Worm (Caenorhabditis elegans): ENCODE results near the gene gldi-7.

DNA sequence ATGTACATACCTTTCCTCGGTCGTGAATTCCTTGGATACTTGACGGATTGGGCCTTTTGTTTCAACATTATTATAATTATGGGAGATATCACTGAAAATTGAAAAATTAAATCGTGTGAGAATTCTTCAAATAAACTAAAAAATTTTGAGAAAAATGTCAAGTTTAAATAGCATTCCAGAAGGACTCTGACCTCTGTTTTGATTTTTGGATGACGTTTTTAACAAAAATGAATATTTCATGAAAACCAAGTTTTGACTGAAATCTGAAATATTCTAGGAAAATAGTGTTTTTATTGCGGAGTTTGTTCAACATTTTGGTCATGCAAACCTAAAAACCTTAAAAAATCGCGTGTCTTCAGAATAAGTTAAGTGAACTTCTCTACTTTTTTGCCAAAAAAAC is 25.1 kb upstream of the gldi-7 start, which contains the start of gene glb-27:
- TF ChIP-seq gmeb-2 (tag; optimal IDR thresholded peaks at IDR 0.05) (no peak), unc-3 (GFP tag; conservative IDR thresholded peaks at IDR 0.05) (no peak), unc-3 (tag; optimal IDR thresholded peaks at IDR 0.05) (no peak), ama-1 (optimal IDR thresholded peaks at IDR 0.05) (no peak), ets-4 (tag; optimal IDR thresholded peaks at IDR 0.05) (no peak), hlh-30 (tag; optimal IDR thresholded peaks at IDR 0.05; ENCODE audit: insufficient read depth) (no peak), ceh-45 (GFP tag; IDR thresholded peaks at IDR 0.05) (no peak), ceh-6 (GFP tag; optimal IDR thresholded peaks at IDR 0.05) (no peak)
